Fruit fly (Drosophila melanogaster): ENCODE data around the gene CG45061.

DNA sequence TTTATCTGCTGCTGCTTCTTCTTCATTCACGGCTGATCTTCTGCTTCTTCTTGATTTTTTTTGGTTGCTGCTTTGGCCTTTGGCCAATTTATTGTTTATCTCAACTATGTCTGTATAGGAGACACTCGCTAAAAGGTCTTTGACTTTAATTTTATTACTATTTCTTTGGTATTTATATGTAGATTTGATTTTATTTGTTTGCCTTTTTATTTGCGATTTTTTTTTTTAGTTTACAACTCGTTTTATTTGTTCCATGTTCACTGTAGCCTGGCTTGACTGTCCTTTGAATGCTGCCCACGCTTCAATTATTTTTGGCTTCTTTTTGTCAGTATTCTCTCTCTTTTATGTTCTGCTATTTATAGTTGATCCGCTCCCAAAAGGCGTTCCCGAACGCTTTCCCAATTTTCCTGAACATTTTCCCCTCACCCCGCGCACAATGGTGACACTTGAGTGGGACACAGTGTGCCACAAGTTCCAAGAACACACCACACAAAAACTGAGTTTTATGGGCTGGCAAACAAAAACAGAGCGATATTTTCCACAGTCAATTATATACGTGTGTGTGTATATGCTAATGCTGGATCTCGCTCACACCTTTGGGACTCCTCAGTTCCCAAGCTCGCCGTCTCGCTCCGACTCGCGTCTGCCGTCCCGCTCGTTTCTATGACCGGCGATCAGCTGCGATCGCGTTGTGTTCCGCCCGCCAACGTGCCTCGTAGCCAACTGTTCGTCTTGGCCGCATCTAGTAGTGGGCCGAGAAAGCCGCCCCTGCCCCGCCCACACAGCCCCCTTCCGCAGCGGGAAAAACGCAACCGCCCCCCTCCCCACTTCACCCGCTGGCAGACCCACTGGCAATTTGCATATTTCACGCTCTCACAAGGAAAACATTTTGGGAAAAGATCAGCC, 4.7 kb upstream of the CG45061 start, which contains the start of gene CG15247:
- no peak for TF ChIP-seq Myc (optimal IDR thresholded peaks at IDR 0.05)
- TF ChIP-seq h (GFP tag; optimal IDR thresholded peaks at IDR 0.05), result peak; percentile 26
- TF ChIP-seq br (GFP tag; optimal IDR thresholded peaks at IDR 0.05), result peak; percentile 16
- TF ChIP-seq CG9705 (GFP tag; optimal IDR thresholded peaks at IDR 0.05), result no peak
- no peak for TF ChIP-seq Abd-B (GFP tag; optimal IDR thresholded peaks at IDR 0.05)
- TF ChIP-seq pan (optimal IDR thresholded peaks at IDR 0.05), result no peak
- peak; percentile 17 for TF ChIP-seq ey (GFP tag; optimal IDR thresholded peaks at IDR 0.05)
